Fruit fly (Drosophila melanogaster) S2 (cell line): ENCODE data around the gene CrebA.

Experiments used
- CG8478 ChIP-seq: fragments of >200 bp; optimal IDR thresholded peaks from 2 replicates; lab custom pipeline; 2018
- CTCF ChIP-seq, 2 experiments: fragments of >200 bp; optimal IDR thresholded peaks; 2 replicates each; lab custom pipeline; 2018

dm6 chr3L:15580487-15580886, 45.3 kb downstream of the CrebA start, which contains the start of the genes mrn and CG12301:
- TF ChIP-seq CG8478 (no peak), CTCF (optimal IDR thresholded peaks at IDR 0.05; lab: Kevin White, UChicago) (no peak)
